Fruit fly (Drosophila melanogaster): Measurements from ENCODE around the gene Fhos.

The Fhos gene

dm6 chr3L:8827133-8827867 lies 73.9 kb downstream of the Fhos start, which contains the start of gene dally (continued):
- TF ChIP-seq mirr (GFP tag; optimal IDR thresholded peaks at IDR 0.05) (peak; percentile 43), vnd (GFP tag; IDR thresholded peaks at IDR 0.05; ENCODE audit: partially characterized antibody) (0 out of 3 replicates have a peak, but pooled peaks have one; percentile 6), CG3726 (GFP tag; IDR thresholded peaks at IDR 0.05) (no peak), CG5180 (GFP tag; optimal IDR thresholded peaks at IDR 0.05) (peak; percentile 69), lilli (GFP tag; optimal IDR thresholded peaks at IDR 0.05) (peak; percentile 15), lbe (GFP tag; optimal IDR thresholded peaks at IDR 0.05) (no peak), CG2129 (GFP tag; IDR thresholded peaks at IDR 0.05; ENCODE audit: partially characterized antibody) (no peak), rib (GFP tag; IDR thresholded peaks at IDR 0.05) (peak; percentile 78; the same call in 1 of the 2 replicates), exex (tag; optimal IDR thresholded peaks at IDR 0.05) (no peak), row (GFP tag; IDR thresholded peaks at IDR 0.05) (peak; percentile 81), Mad (GFP tag; optimal IDR thresholded peaks at IDR 0.05) (no peak), Oli (tag; optimal IDR thresholded peaks at IDR 0.05) (no peak), CG1832 (GFP tag; optimal IDR thresholded peaks at IDR 0.05) (no peak), aop (GFP tag; IDR thresholded peaks at IDR 0.05) (no peak), org-1 (GFP tag; optimal IDR thresholded peaks at IDR 0.05) (no peak), chif (GFP tag; optimal IDR thresholded peaks at IDR 0.05) (no peak), MESR4 (GFP tag; optimal IDR thresholded peaks at IDR 0.05) (no peak), h (optimal IDR thresholded peaks at IDR 0.05) (no peak), hbn (GFP tag; IDR thresholded peaks at IDR 0.05; ENCODE audit: partially characterized antibody) (peak; percentile 26; the same call in 1 of the 2 replicates), CG2199 (GFP tag; IDR thresholded peaks at IDR 0.05) (peak; percentile 69), slou (GFP tag; optimal IDR thresholded peaks at IDR 0.05) (no peak), CG15073 (GFP tag; optimal IDR thresholded peaks at IDR 0.05) (no peak), Usf (GFP tag; optimal IDR thresholded peaks at IDR 0.05) (no peak), Dad (GFP tag; optimal IDR thresholded peaks at IDR 0.05) (peak; percentile 11), Hr39 (optimal IDR thresholded peaks at IDR 0.05) (no peak), dysf (GFP tag; IDR thresholded peaks at IDR 0.05) (no peak), CG3281 (GFP tag; optimal IDR thresholded peaks at IDR 0.05) (peak; percentile 16), CG6254 (GFP tag; optimal IDR thresholded peaks at IDR 0.05) (peak; percentile 55), sob (GFP tag; IDR thresholded peaks at IDR 0.05) (peak; percentile 40; the same call in 1 of the 2 replicates), crol (GFP tag; IDR thresholded peaks at IDR 0.05) (peak; percentile 30; the same call in 1 of the 2 replicates), maf-S (GFP tag; optimal IDR thresholded peaks at IDR 0.05) (no peak), CG31365 (tag; optimal IDR thresholded peaks at IDR 0.05) (no peak), ac (GFP tag; optimal IDR thresholded peaks at IDR 0.05) (no peak), gce (GFP tag; IDR thresholded peaks at IDR 0.05) (no peak), bigmax (GFP tag; optimal IDR thresholded peaks at IDR 0.05) (no peak), twi (tag; optimal IDR thresholded peaks at IDR 0.05) (no peak), Gsc (GFP tag; IDR thresholded peaks at IDR 0.05) (no peak), CG6854 (GFP tag; optimal IDR thresholded peaks at IDR 0.05) (no peak), tx (GFP tag; optimal IDR thresholded peaks at IDR 0.05) (no peak), CG6689 (GFP tag; IDR thresholded peaks at IDR 0.05) (no peak), CG4328 (GFP tag; optimal IDR thresholded peaks at IDR 0.05) (peak; percentile 15), CG5953 (GFP tag; IDR thresholded peaks at IDR 0.05) (peak; percentile 20; the same call in 1 of the 2 replicates), CG4617 (GFP tag; optimal IDR thresholded peaks at IDR 0.05; ENCODE audit: borderline replicate concordance) (no peak), Trl (optimal IDR thresholded peaks at IDR 0.05) (peak; percentile 88 to 95), Trl (GFP tag; optimal IDR thresholded peaks at IDR 0.05) (peak; percentile 64), da (GFP tag; optimal IDR thresholded peaks at IDR 0.05) (no peak), CG13287 (GFP tag; IDR thresholded peaks at IDR 0.05; ENCODE audit: partially characterized antibody) (peak; percentile 70), Stat92E (GFP tag; optimal IDR thresholded peaks at IDR 0.05) (peak in 1 of 3 experiments; percentile 18), CG9609 (GFP tag; optimal IDR thresholded peaks at IDR 0.05) (no peak), CG18011 (GFP tag; optimal IDR thresholded peaks at IDR 0.05) (no peak)

All from whole organism, embryonic.